Worm (Caenorhabditis elegans) whole organism, L4 larva: Measurements from ENCODE around the gene hex-5.

Experiments
- D1046.2 ChIP-seq: fragments of 200-800 bp; sonication (Bioruptor generic); IDR thresholded peaks from 2 replicates; pipeline ENCODE4 v1.3.6; 2022; ENCODE audit warnings: missing genetic modification characterization, missing compliant biosample characterization
- F37D6.2 ChIP-seq: sonication (generic microtip); optimal IDR thresholded peaks from 2 replicates; lab custom pipeline; 2016; ENCODE audit warnings: mild to moderate bottlenecking, missing genetic modification characterization, missing compliant biosample characterization
- F49E8.2 ChIP-seq: sonication (generic microtip); optimal IDR thresholded peaks from 2 replicates; lab custom pipeline; 2016; ENCODE audit warnings: missing compliant biosample characterization, mild to moderate bottlenecking, missing genetic modification characterization, borderline replicate concordance
- Y48G9A.11 ChIP-seq: fragments of 200-800 bp; sonication (Bioruptor generic); IDR thresholded peaks from 2 replicates; pipeline ENCODE4 v1.3.6; 2022; ENCODE audit warnings: missing genetic modification reagents, missing genetic modification characterization, missing compliant biosample characterization
- ama-1 ChIP-seq: fragments of 150-350 bp; optimal IDR thresholded peaks from 2 replicates; lab custom pipeline; 2014; ENCODE audit warnings: inconsistent platforms, mixed read lengths
- arid-1 ChIP-seq: fragments of 200-800 bp; sonication (Bioruptor generic); conservative IDR thresholded peaks from 2 replicates; pipeline ENCODE4 v1.3.6; 2022; ENCODE audit warnings: missing genetic modification reagents, missing genetic modification characterization, missing compliant biosample characterization
- ceh-20 ChIP-seq: fragments of 200-800 bp; sonication (Bioruptor generic); IDR thresholded peaks from 2 replicates; pipeline ENCODE4 v1.3.6; 2022; ENCODE audit warnings: missing genetic modification reagents, missing genetic modification characterization, missing compliant biosample characterization
- ceh-28 ChIP-seq: fragments of 150-350 bp; optimal IDR thresholded peaks from 2 replicates; lab custom pipeline; 2014; ENCODE audit warnings: missing biosample characterization, missing genetic modification reagents, missing genetic modification characterization
- ceh-62 ChIP-seq: sonication (generic microtip); optimal IDR thresholded peaks from 2 replicates; lab custom pipeline; 2017; ENCODE audit warnings: missing biosample characterization, missing genetic modification characterization
- ceh-82 ChIP-seq: sonication (generic microtip); optimal IDR thresholded peaks from 2 replicates; lab custom pipeline; 2017; ENCODE audit warnings: missing biosample characterization, missing genetic modification characterization
- ces-1 ChIP-seq: fragments of 150-350 bp; sonication (generic microtip); optimal IDR thresholded peaks from 4 replicates; lab custom pipeline; 2014; ENCODE audit warnings: missing biosample characterization, missing genetic modification reagents, missing genetic modification characterization
- cey-2 ChIP-seq: sonication (generic microtip); optimal IDR thresholded peaks from 3 replicates; lab custom pipeline; 2017; ENCODE audit warnings: missing genetic modification characterization, mild to moderate bottlenecking, missing compliant biosample characterization, antibody characterized with exemption, borderline replicate concordance; ENCODE audit not compliant: insufficient read depth
- ctbp-1 ChIP-seq: fragments of 200-800 bp; sonication (Bioruptor generic); IDR thresholded peaks from 2 replicates; pipeline ENCODE4 v1.3.6; 2022; ENCODE audit warnings: missing genetic modification reagents, missing genetic modification characterization, missing compliant biosample characterization
- daf-16 ChIP-seq, 3 experiments: sonication (generic microtip); optimal IDR thresholded peaks; 2 replicates each; lab custom pipeline; 2016 to 2017; ENCODE audit warnings: missing genetic modification characterization in 3 of 3, missing genetic modification reagents in 3 of 3, mild to moderate bottlenecking in 2 of 3, missing compliant biosample characterization in 2 of 3, missing biosample characterization in 1 of 3, moderate library complexity in 1 of 3
- daf-8 ChIP-seq: fragments of 200-800 bp; sonication (Bioruptor generic); IDR thresholded peaks from 2 replicates; pipeline ENCODE4 v1.3.6; 2022; ENCODE audit warnings: missing genetic modification characterization, missing compliant biosample characterization
- dve-1 ChIP-seq: sonication (generic microtip); optimal IDR thresholded peaks from 2 replicates; lab custom pipeline; 2017; ENCODE audit warnings: antibody characterized with exemption, mild to moderate bottlenecking, missing genetic modification characterization, missing compliant biosample characterization; ENCODE audit not compliant: insufficient read depth
- hlh-11 ChIP-seq: fragments of 200-800 bp; sonication (Bioruptor generic); optimal IDR thresholded peaks from 2 replicates; lab custom pipeline; 2018; ENCODE audit warnings: mild to moderate bottlenecking, missing genetic modification characterization, missing compliant biosample characterization
- jun-1 ChIP-seq: fragments of 150-350 bp; optimal IDR thresholded peaks from 2 replicates; lab custom pipeline; 2014; ENCODE audit warnings: missing biosample characterization, missing genetic modification reagents, missing genetic modification characterization
- lim-7 ChIP-seq: fragments of 200-800 bp; sonication (Bioruptor generic); IDR thresholded peaks from 2 replicates; pipeline ENCODE4 v1.3.6; 2022; ENCODE audit warnings: missing genetic modification characterization, missing compliant biosample characterization
- lin-1 ChIP-seq: fragments of 200-800 bp; sonication (Bioruptor generic); IDR thresholded peaks from 2 replicates; pipeline ENCODE4 v1.3.6; 2022; ENCODE audit warnings: missing genetic modification reagents, missing genetic modification characterization, missing compliant biosample characterization
- lin-15B ChIP-seq: fragments of 150-350 bp; sonication (generic microtip); optimal IDR thresholded peaks from 3 replicates; lab custom pipeline; 2014; ENCODE audit warnings: missing biosample characterization, missing genetic modification characterization
- madf-9 ChIP-seq: fragments of 200-800 bp; sonication (Bioruptor generic); conservative IDR thresholded peaks from 2 replicates; pipeline ENCODE4 v1.3.6; 2022; ENCODE audit warnings: missing genetic modification reagents, missing genetic modification characterization, missing compliant biosample characterization
- mdl-1 ChIP-seq, 2 experiments: fragments of 150-350 bp in 1 of 2; sonication (generic microtip) in 1 of 2; optimal IDR thresholded peaks; 2 replicates each; lab custom pipeline; 2014 to 2017; ENCODE audit warnings: missing biosample characterization in 2 of 2, missing genetic modification characterization in 2 of 2
- mes-2 ChIP-seq: sonication (generic microtip); optimal IDR thresholded peaks from 2 replicates; lab custom pipeline; 2016; ENCODE audit warnings: missing genotype, mild to moderate bottlenecking, missing genetic modification characterization, missing compliant biosample characterization; ENCODE audit not compliant: poor library complexity, severe bottlenecking
- mxl-3 ChIP-seq: fragments of 200-800 bp; sonication (Bioruptor generic); optimal IDR thresholded peaks from 2 replicates; lab custom pipeline; 2018; ENCODE audit warnings: mild to moderate bottlenecking, missing genetic modification characterization, missing compliant biosample characterization
- nhr-10 ChIP-seq: fragments of 150-350 bp; optimal IDR thresholded peaks from 2 replicates; lab custom pipeline; 2014; ENCODE audit warnings: missing biosample characterization, missing genetic modification characterization
- nhr-11 ChIP-seq: fragments of 150-350 bp; optimal IDR thresholded peaks from 2 replicates; lab custom pipeline; 2014; ENCODE audit warnings: missing biosample characterization, missing genetic modification characterization
- nhr-237 ChIP-seq: sonication (generic microtip); optimal IDR thresholded peaks from 2 replicates; lab custom pipeline; 2017; ENCODE audit warnings: missing biosample characterization, missing genetic modification characterization
- nhr-28 ChIP-seq: fragments of 150-350 bp; optimal IDR thresholded peaks from 2 replicates; lab custom pipeline; 2014; ENCODE audit warnings: missing biosample characterization, missing genetic modification characterization
- nhr-41 ChIP-seq: fragments of 200-800 bp; sonication (Bioruptor generic); IDR thresholded peaks from 2 replicates; pipeline ENCODE4 v1.3.6; 2022; ENCODE audit warnings: missing genetic modification reagents, missing genetic modification characterization, missing compliant biosample characterization
- pha-4 ChIP-seq, 2 experiments: fragments of 150-350 bp in 1 of 2; fragments of 200-800 bp in 1 of 2; sonication (Bioruptor generic) in 1 of 2; IDR thresholded peaks in 1 of 2; optimal IDR thresholded peaks in 1 of 2; 2 replicates each; pipeline versions ENCODE4 v1.3.6 to Lab custom; 2014 to 2022; ENCODE audit warnings: missing genetic modification characterization in 2 of 2, missing genetic modification reagents in 2 of 2, missing biosample characterization in 1 of 2, missing compliant biosample characterization in 1 of 2
- rbr-2 ChIP-seq: sonication (generic microtip); optimal IDR thresholded peaks from 2 replicates; lab custom pipeline; 2016; ENCODE audit warnings: missing genotype, missing genetic modification characterization, missing compliant biosample characterization
- sdz-12 ChIP-seq: fragments of 200-800 bp; sonication (Bioruptor generic); optimal IDR thresholded peaks from 2 replicates; lab custom pipeline; 2018; ENCODE audit warnings: mild to moderate bottlenecking, missing genetic modification characterization, missing compliant biosample characterization
- snpc-4 ChIP-seq: fragments of 150-350 bp; optimal IDR thresholded peaks from 2 replicates; lab custom pipeline; 2014; ENCODE audit warnings: missing biosample characterization, missing genetic modification characterization
- tra-1 ChIP-seq: fragments of 200-800 bp; sonication (Bioruptor generic); IDR thresholded peaks from 2 replicates; pipeline ENCODE4 v1.3.6; 2022; ENCODE audit warnings: missing genetic modification reagents, missing genetic modification characterization, missing compliant biosample characterization
- unc-130 ChIP-seq: sonication (generic microtip); optimal IDR thresholded peaks from 2 replicates; lab custom pipeline; 2016; ENCODE audit warnings: missing genetic modification reagents, missing genetic modification characterization, missing compliant biosample characterization
- unc-39 ChIP-seq: sonication (generic microtip); optimal IDR thresholded peaks from 2 replicates; lab custom pipeline; 2017; ENCODE audit warnings: missing biosample characterization, missing genetic modification characterization
- unc-62 ChIP-seq, 3 experiments: fragments of 150-350 bp in 1 of 3; sonication (generic microtip); optimal IDR thresholded peaks in 2 of 3; peaks in 1 of 3; 1 replicate in 1 of 3; 2 replicates in 2 of 3; lab custom pipeline; 2014 to 2017; ENCODE audit warnings: missing biosample characterization in 3 of 3, missing genetic modification characterization in 3 of 3, missing genetic modification reagents in 3 of 3, missing genotype in 1 of 3
- zfp-2 ChIP-seq: sonication (generic microtip); optimal IDR thresholded peaks from 2 replicates; lab custom pipeline; 2016; ENCODE audit warnings: mild to moderate bottlenecking, missing genetic modification characterization, missing compliant biosample characterization
- zip-11 ChIP-seq: fragments of 200-800 bp; sonication (Bioruptor generic); IDR thresholded peaks from 2 replicates; pipeline ENCODE4 v1.3.6; 2022; ENCODE audit warnings: missing genetic modification characterization, missing compliant biosample characterization

hex-5 gene

DNA sequence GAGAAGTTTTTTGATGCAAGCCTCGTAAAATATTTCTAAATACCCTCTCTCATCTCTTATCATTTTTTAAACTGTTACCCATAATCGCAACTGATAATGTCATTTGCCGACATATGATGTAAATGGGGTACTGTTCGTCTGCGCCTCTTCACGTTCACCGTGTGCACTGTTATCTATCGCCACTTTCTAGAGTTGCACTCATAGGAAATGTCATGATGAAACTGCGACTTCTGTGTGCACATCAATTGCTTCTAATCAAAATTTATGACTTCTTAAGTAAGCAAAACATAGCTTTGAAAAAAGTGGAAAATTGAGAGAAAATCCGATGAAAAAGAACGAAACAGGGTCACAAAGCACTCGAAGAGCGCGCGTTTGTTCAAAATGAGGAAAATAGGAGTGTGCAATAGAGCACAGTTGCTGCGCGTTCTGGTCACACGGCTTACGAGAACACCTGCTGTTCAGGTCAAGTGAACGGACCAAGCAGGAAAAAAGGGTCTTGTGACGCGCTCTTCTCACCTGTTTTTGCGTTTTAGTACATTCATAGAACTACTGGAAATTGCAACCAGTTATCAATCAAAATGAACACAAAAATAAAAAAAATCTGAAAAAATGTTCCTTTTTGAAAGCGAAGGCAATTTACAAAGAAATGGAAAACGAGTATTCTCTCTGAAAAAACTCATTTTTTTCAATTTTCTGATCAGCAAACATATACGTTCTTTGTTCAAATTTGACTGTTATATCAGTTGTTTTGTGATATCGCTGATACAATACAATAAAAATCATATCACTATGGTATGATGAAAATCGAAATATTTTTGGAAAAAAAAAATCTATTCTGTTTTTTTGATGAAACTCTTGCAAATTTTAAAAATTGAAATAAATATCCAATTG, 41.6 kb upstream of the hex-5 start (continued):
- no peak for TF ChIP-seq ceh-28 (tag; lab: Kevin White, UChicago)
- no peak for TF ChIP-seq F49E8.2 (tag; lab: Kevin White, UChicago)
- no peak for TF ChIP-seq rbr-2 (tag; lab: Kevin White, UChicago)
- TF ChIP-seq nhr-41 (GFP tag; lab: Robert Waterston, UW): no peak
- TF ChIP-seq ama-1 (lab: Kevin White, UChicago): no peak
- TF ChIP-seq lin-1 (GFP tag; lab: Robert Waterston, UW): peak; percentile 42; the same call in 1 of the 2 replicates
- TF ChIP-seq mdl-1 (tag; optimal IDR thresholded peaks at IDR 0.05; lab: Kevin White, UChicago): no peak
- TF ChIP-seq pha-4 (GFP tag; IDR thresholded peaks at IDR 0.05; lab: Robert Waterston, UW): no peak
- no peak for TF ChIP-seq pha-4 (tag; optimal IDR thresholded peaks at IDR 0.05; lab: Kevin White, UChicago)
- TF ChIP-seq sdz-12 (GFP tag; lab: Kevin White, UChicago): no peak
- no peak for TF ChIP-seq zip-11 (GFP tag; lab: Robert Waterston, UW)
- TF ChIP-seq jun-1 (tag; lab: Kevin White, UChicago): no peak
- TF ChIP-seq dve-1 (tag; lab: Kevin White, UChicago): peak; percentile 84
- peak; percentile 30 for TF ChIP-seq mes-2
- TF ChIP-seq ctbp-1 (GFP tag; lab: Robert Waterston, UW): no peak
- TF ChIP-seq daf-8 (GFP tag; lab: Robert Waterston, UW): no peak
- TF ChIP-seq lin-15B (tag; lab: Kevin White, UChicago): no peak
- no peak for TF ChIP-seq D1046.2 (GFP tag; lab: Robert Waterston, UW)
- peak; percentile 78 for TF ChIP-seq nhr-28
- TF ChIP-seq snpc-4 (tag; lab: Kevin White, UChicago): no peak
- no peak for TF ChIP-seq zfp-2 (tag; lab: Kevin White, UChicago)
- no peak for TF ChIP-seq Y48G9A.11 (GFP tag; lab: Robert Waterston, UW)
- TF ChIP-seq unc-130 (GFP tag; lab: Kevin White, UChicago): no peak
- no peak for TF ChIP-seq nhr-237 (tag; lab: Kevin White, UChicago)
- no peak for TF ChIP-seq ceh-62 (tag; lab: Kevin White, UChicago)
- no peak for TF ChIP-seq ceh-20 (GFP tag; lab: Robert Waterston, UW)

DNA sequence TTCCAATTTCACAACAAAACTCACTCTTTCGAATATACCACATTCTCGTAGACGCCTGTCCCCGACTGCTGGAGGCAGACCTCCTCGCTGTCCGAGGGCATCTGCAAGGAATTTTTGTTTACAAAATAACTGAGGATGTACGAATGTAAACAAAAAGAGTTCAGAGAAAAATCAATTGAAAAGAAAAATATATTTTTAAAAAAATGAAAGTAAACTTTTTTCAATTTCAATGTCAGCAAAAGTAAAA, 41.1 kb upstream of the hex-5 start, which contains the start of gene mrp-5:
mrp-5 (minus strand) TSS at position 101 of the 247 bp plus-strand sequence.
- TF ChIP-seq nhr-11 (tag; lab: Kevin White, UChicago) (no peak), mxl-3 (GFP tag; lab: Kevin White, UChicago) (no peak), mdl-1 (tag; optimal IDR thresholded peaks at IDR 0.05; lab: Kevin White, UChicago) (no peak), cey-2 (no peak), arid-1 (GFP tag; lab: Robert Waterston, UW) (no peak), lim-7 (GFP tag; lab: Robert Waterston, UW) (no peak), F37D6.2 (tag; lab: Kevin White, UChicago) (no peak), unc-62 (GFP tag; optimal IDR thresholded peaks at IDR 0.05 in 1 of 2; lab: Kevin White, UChicago) (no peak), unc-62 (tag; optimal IDR thresholded peaks at IDR 0.05; lab: Kevin White, UChicago) (no peak), snpc-4 (tag; lab: Kevin White, UChicago) (no peak), daf-16 (GFP tag; optimal IDR thresholded peaks at IDR 0.05; lab: Kevin White, UChicago) (no peak), daf-16 (tag; optimal IDR thresholded peaks at IDR 0.05; lab: Kevin White, UChicago) (no peak), madf-9 (GFP tag; lab: Robert Waterston, UW) (no peak), zip-11 (GFP tag; lab: Robert Waterston, UW) (no peak), unc-39 (no peak), tra-1 (GFP tag; lab: Robert Waterston, UW) (no peak), ces-1 (no peak), nhr-10 (tag; lab: Kevin White, UChicago) (no peak), ceh-82 (tag; lab: Kevin White, UChicago) (no peak), hlh-11 (tag; lab: Kevin White, UChicago) (no peak)
